Worm (Caenorhabditis elegans) whole organism, early embryonic: ENCODE results near the gene C15F1.5.

Source experiments
- B0310.2 ChIP-seq: sonication (generic microtip); optimal IDR thresholded peaks from 2 replicates; lab custom pipeline; 2016; ENCODE audit warnings: mild to moderate bottlenecking, missing genetic modification characterization, missing compliant biosample characterization
- F13C5.2 ChIP-seq: sonication (generic microtip); optimal IDR thresholded peaks from 2 replicates; lab custom pipeline; 2017; ENCODE audit warnings: mild to moderate bottlenecking, missing genetic modification characterization, inconsistent platforms, missing compliant biosample characterization
- aly-1 ChIP-seq: sonication (generic microtip); optimal IDR thresholded peaks from 2 replicates; lab custom pipeline; 2016; ENCODE audit warnings: missing genetic modification characterization, missing compliant biosample characterization
- ama-1 ChIP-seq: fragments of 150-350 bp; optimal IDR thresholded peaks from 2 replicates; lab custom pipeline; 2014
- ceh-13 ChIP-seq: fragments of 200-800 bp; sonication (Bioruptor generic); optimal IDR thresholded peaks from 2 replicates; lab custom pipeline; 2018; ENCODE audit warnings: mild to moderate bottlenecking, missing genetic modification characterization, missing compliant biosample characterization
- ceh-36 ChIP-seq: sonication (generic microtip); optimal IDR thresholded peaks from 2 replicates; lab custom pipeline; 2016; ENCODE audit warnings: missing genetic modification characterization, inconsistent platforms, missing compliant biosample characterization
- flt-1 ChIP-seq: fragments of 200-800 bp; sonication (Bioruptor generic); IDR thresholded peaks from 2 replicates; pipeline ENCODE4 v1.3.6; 2022; ENCODE audit warnings: missing genetic modification characterization, missing compliant biosample characterization
- hmbx-1 ChIP-seq: sonication (generic microtip); optimal IDR thresholded peaks from 2 replicates; lab custom pipeline; 2016; ENCODE audit warnings: mild to moderate bottlenecking, missing genetic modification characterization, missing compliant biosample characterization
- hmg-4 ChIP-seq: fragments of 200-800 bp; sonication (Bioruptor generic); optimal IDR thresholded peaks from 2 replicates; lab custom pipeline; 2018; ENCODE audit warnings: mild to moderate bottlenecking, missing genetic modification characterization, missing compliant biosample characterization
- hnd-1 ChIP-seq: sonication (generic microtip); optimal IDR thresholded peaks from 2 replicates; lab custom pipeline; 2016; ENCODE audit warnings: missing genetic modification characterization, missing compliant biosample characterization
- pes-1 ChIP-seq: fragments of 200-800 bp; sonication (Bioruptor generic); IDR thresholded peaks from 2 replicates; pipeline ENCODE4 v1.3.6; 2022; ENCODE audit warnings: missing genetic modification reagents, missing genetic modification characterization, missing compliant biosample characterization
- scrt-1 ChIP-seq: fragments of 200-800 bp; sonication (Bioruptor generic); IDR thresholded peaks from 2 replicates; pipeline ENCODE4 v1.3.6; 2022; ENCODE audit warnings: missing genetic modification characterization, missing compliant biosample characterization
- tbx-11 ChIP-seq: fragments of 200-800 bp; sonication (Bioruptor generic); IDR thresholded peaks from 2 replicates; pipeline ENCODE4 v1.3.6; 2022; ENCODE audit warnings: missing genetic modification characterization, missing compliant biosample characterization
- tbx-37 ChIP-seq: fragments of 200-800 bp; sonication (Bioruptor generic); conservative IDR thresholded peaks from 2 replicates; pipeline ENCODE4 v1.3.6; 2022; ENCODE audit warnings: missing genetic modification reagents, missing genetic modification characterization, missing compliant biosample characterization

ce11 chrII:7002956-7003357, 32.5 kb upstream of the C15F1.5 start:
- TF ChIP-seq ama-1 (lab: Kevin White, UChicago) (no peak), ceh-13 (no peak), flt-1 (GFP tag; lab: Robert Waterston, UW) (no peak), tbx-11 (GFP tag; lab: Robert Waterston, UW) (0 out of 2 replicates have a peak, but pooled peaks have one; percentile 39), B0310.2 (tag; lab: Kevin White, UChicago) (no peak), F13C5.2 (no peak), hmg-4 (no peak), ceh-36 (tag; lab: Kevin White, UChicago) (no peak), aly-1 (tag; lab: Kevin White, UChicago) (no peak), hnd-1 (no peak), pes-1 (GFP tag; lab: Robert Waterston, UW) (no peak), tbx-37 (GFP tag; lab: Robert Waterston, UW) (0 out of 2 replicates have a peak, but pooled peaks have one; percentile 17), scrt-1 (GFP tag; lab: Robert Waterston, UW) (no peak), hmbx-1 (tag; lab: Kevin White, UChicago) (no peak)
